Worm (Caenorhabditis elegans) whole organism, L1 larva: Measurements from ENCODE around the gene tmem-231.

Source experiments
- C34B4.2 ChIP-seq: sonication (generic microtip); optimal IDR thresholded peaks from 2 replicates; lab custom pipeline; 2017; ENCODE audit warnings: mild to moderate bottlenecking, missing genetic modification characterization, missing compliant biosample characterization
- Y116A8C.19 ChIP-seq: sonication (generic microtip); optimal IDR thresholded peaks from 2 replicates; lab custom pipeline; 2016; ENCODE audit warnings: missing compliant biosample characterization, missing genetic modification characterization, borderline replicate concordance
- alr-1 ChIP-seq: fragments of 200-800 bp; sonication (Bioruptor generic); optimal IDR thresholded peaks from 2 replicates; lab custom pipeline; 2018; ENCODE audit warnings: borderline replicate concordance, mild to moderate bottlenecking, missing genetic modification characterization, missing compliant biosample characterization
- ama-1 ChIP-seq: fragments of 150-350 bp; optimal IDR thresholded peaks from 2 replicates; lab custom pipeline; 2014
- blmp-1 ChIP-seq: fragments of 150-350 bp; optimal IDR thresholded peaks from 2 replicates; lab custom pipeline; 2014; ENCODE audit warnings: missing biosample characterization, missing genetic modification characterization
- efl-1 ChIP-seq, 4 experiments: fragments of 150-350 bp; optimal IDR thresholded peaks in 3 of 4; peaks in 1 of 4; 1 replicate in 1 of 4; 2 replicates in 3 of 4; lab custom pipeline; 2014; ENCODE audit warnings: missing biosample characterization in 2 of 4, missing genetic modification characterization in 2 of 4, missing genetic modification reagents in 2 of 4
- egl-27 ChIP-seq, 2 experiments: fragments of 150-350 bp in 1 of 2; sonication (generic microtip); optimal IDR thresholded peaks; 3 replicates each; lab custom pipeline; 2017 to 2018; ENCODE audit warnings: missing biosample characterization in 2 of 2, missing genetic modification characterization in 2 of 2, missing genetic modification reagents in 2 of 2
- elt-2 ChIP-seq: sonication (generic microtip); optimal IDR thresholded peaks from 2 replicates; lab custom pipeline; 2016; ENCODE audit warnings: missing genetic modification characterization, mild to moderate bottlenecking, inconsistent platforms, missing compliant biosample characterization, missing genetic modification reagents
- elt-3 ChIP-seq, 6 experiments: fragments of 150-350 bp in 1 of 6; sonication (generic microtip); optimal IDR thresholded peaks; 2 replicates each; lab custom pipeline; 2017 to 2018; ENCODE audit warnings: missing biosample characterization in 6 of 6, missing genetic modification characterization in 6 of 6, inconsistent platforms in 1 of 6
- fkh-10 ChIP-seq: sonication (generic microtip); optimal IDR thresholded peaks from 2 replicates; lab custom pipeline; 2017; ENCODE audit warnings: missing biosample characterization, missing genetic modification reagents, missing genetic modification characterization
- grh-1 ChIP-seq: fragments of 200-800 bp; sonication (Bioruptor generic); IDR thresholded peaks from 2 replicates; pipeline ENCODE4 v1.3.6; 2022; ENCODE audit warnings: missing genetic modification reagents, missing genetic modification characterization, missing compliant biosample characterization
- hlh-4 ChIP-seq: sonication (generic microtip); optimal IDR thresholded peaks from 2 replicates; lab custom pipeline; 2016; ENCODE audit warnings: mild to moderate bottlenecking, missing genetic modification characterization, missing compliant biosample characterization
- hpl-2 ChIP-seq: fragments of 150-350 bp; optimal IDR thresholded peaks from 2 replicates; lab custom pipeline; 2014; ENCODE audit warnings: missing biosample characterization, missing genetic modification reagents, missing genetic modification characterization
- irx-1 ChIP-seq: sonication (generic microtip); optimal IDR thresholded peaks from 2 replicates; lab custom pipeline; 2016; ENCODE audit warnings: missing genetic modification characterization, missing compliant biosample characterization
- isw-1 ChIP-seq: fragments of 200-800 bp; sonication (Bioruptor generic); IDR thresholded peaks from 2 replicates; pipeline ENCODE4 v1.3.6; 2022; ENCODE audit warnings: missing genetic modification characterization, missing compliant biosample characterization
- lin-14 ChIP-seq: fragments of 200-800 bp; sonication (Bioruptor generic); optimal IDR thresholded peaks from 2 replicates; lab custom pipeline; 2018; ENCODE audit warnings: mild to moderate bottlenecking, missing genetic modification characterization, moderate library complexity, missing compliant biosample characterization
- lin-35 ChIP-seq, 2 experiments: fragments of 150-350 bp; optimal IDR thresholded peaks; 2 replicates each; lab custom pipeline; 2014; ENCODE audit warnings: missing biosample characterization in 2 of 2, missing genetic modification characterization in 2 of 2, missing genetic modification reagents in 2 of 2
- lin-39 ChIP-seq: fragments of 150-350 bp; optimal IDR thresholded peaks from 2 replicates; lab custom pipeline; 2014; ENCODE audit warnings: missing biosample characterization, missing genetic modification reagents, missing genetic modification characterization
- lir-3 ChIP-seq: sonication (generic microtip); optimal IDR thresholded peaks from 2 replicates; lab custom pipeline; 2016; ENCODE audit warnings: mild to moderate bottlenecking, missing genetic modification characterization, moderate library complexity, missing compliant biosample characterization; ENCODE audit not compliant: poor library complexity
- lsy-2 ChIP-seq, 2 experiments: fragments of 150-350 bp; optimal IDR thresholded peaks; 2 replicates each; lab custom pipeline; 2014; ENCODE audit warnings: missing biosample characterization in 2 of 2, missing genetic modification characterization in 2 of 2
- mab-9 ChIP-seq: fragments of 200-800 bp; sonication (Bioruptor generic); IDR thresholded peaks from 2 replicates; pipeline ENCODE4 v1.3.6; 2022; ENCODE audit warnings: missing genetic modification reagents, missing genetic modification characterization, missing compliant biosample characterization
- mep-1 ChIP-seq: fragments of 150-350 bp; optimal IDR thresholded peaks from 2 replicates; lab custom pipeline; 2014; ENCODE audit warnings: missing biosample characterization, missing genetic modification characterization
- nhr-11 ChIP-seq: fragments of 150-350 bp; optimal IDR thresholded peaks from 2 replicates; lab custom pipeline; 2014; ENCODE audit warnings: missing biosample characterization, missing genetic modification characterization
- nhr-19 ChIP-seq: fragments of 200-800 bp; sonication (Bioruptor generic); conservative IDR thresholded peaks from 2 replicates; pipeline ENCODE4 v1.3.6; 2022; ENCODE audit warnings: missing genetic modification characterization, missing compliant biosample characterization
- nhr-71 ChIP-seq: sonication (generic microtip); optimal IDR thresholded peaks from 2 replicates; lab custom pipeline; 2016; ENCODE audit warnings: mild to moderate bottlenecking, missing genetic modification characterization, moderate library complexity, missing compliant biosample characterization
- nhr-90 ChIP-seq: sonication (generic microtip); optimal IDR thresholded peaks from 2 replicates; lab custom pipeline; 2016; ENCODE audit warnings: mild to moderate bottlenecking, missing genetic modification characterization, missing compliant biosample characterization; ENCODE audit not compliant: poor library complexity
- pax-3 ChIP-seq: fragments of 200-800 bp; sonication (Bioruptor generic); optimal IDR thresholded peaks from 2 replicates; lab custom pipeline; 2018; ENCODE audit warnings: mild to moderate bottlenecking, missing genetic modification characterization, moderate library complexity, missing compliant biosample characterization
- rnt-1 ChIP-seq: sonication (generic microtip); optimal IDR thresholded peaks from 2 replicates; lab custom pipeline; 2016; ENCODE audit warnings: mild to moderate bottlenecking, missing genetic modification characterization, moderate library complexity, missing compliant biosample characterization
- snpc-4 ChIP-seq: fragments of 150-350 bp; optimal IDR thresholded peaks from 2 replicates; lab custom pipeline; 2014; ENCODE audit warnings: missing biosample characterization, missing genetic modification characterization
- sup-37 ChIP-seq: fragments of 200-800 bp; sonication (Bioruptor generic); optimal IDR thresholded peaks from 2 replicates; lab custom pipeline; 2018; ENCODE audit warnings: mild to moderate bottlenecking, missing genetic modification characterization, missing compliant biosample characterization
- swsn-7 ChIP-seq: sonication (generic microtip); optimal IDR thresholded peaks from 2 replicates; lab custom pipeline; 2016; ENCODE audit warnings: missing genetic modification characterization, missing compliant biosample characterization
- unc-30 ChIP-seq: sonication (generic microtip); optimal IDR thresholded peaks from 2 replicates; lab custom pipeline; 2017; ENCODE audit warnings: missing biosample characterization, missing genetic modification characterization
- unc-98 ChIP-seq: fragments of 200-800 bp; sonication (Bioruptor generic); IDR thresholded peaks from 2 replicates; pipeline ENCODE4 v1.3.6; 2022; ENCODE audit warnings: missing genetic modification characterization, missing compliant biosample characterization
- vab-15 ChIP-seq: sonication (generic microtip); optimal IDR thresholded peaks from 2 replicates; lab custom pipeline; 2017; ENCODE audit warnings: missing genotype, mild to moderate bottlenecking, missing genetic modification characterization, missing compliant biosample characterization
- zag-1 ChIP-seq: fragments of 150-350 bp; optimal IDR thresholded peaks from 2 replicates; lab custom pipeline; 2014; ENCODE audit warnings: missing biosample characterization, missing genetic modification characterization
- zip-4 ChIP-seq: fragments of 200-800 bp; sonication (Bioruptor generic); optimal IDR thresholded peaks from 2 replicates; lab custom pipeline; 2018; ENCODE audit warnings: mild to moderate bottlenecking, missing genetic modification characterization, moderate library complexity, missing compliant biosample characterization
- ztf-11 ChIP-seq, 2 experiments: sonication (generic microtip); optimal IDR thresholded peaks; 2 replicates each; lab custom pipeline; 2016 to 2017; ENCODE audit warnings: missing genetic modification characterization in 2 of 2, missing biosample characterization in 1 of 2, missing compliant biosample characterization in 1 of 2

The tmem-231 gene

DNA sequence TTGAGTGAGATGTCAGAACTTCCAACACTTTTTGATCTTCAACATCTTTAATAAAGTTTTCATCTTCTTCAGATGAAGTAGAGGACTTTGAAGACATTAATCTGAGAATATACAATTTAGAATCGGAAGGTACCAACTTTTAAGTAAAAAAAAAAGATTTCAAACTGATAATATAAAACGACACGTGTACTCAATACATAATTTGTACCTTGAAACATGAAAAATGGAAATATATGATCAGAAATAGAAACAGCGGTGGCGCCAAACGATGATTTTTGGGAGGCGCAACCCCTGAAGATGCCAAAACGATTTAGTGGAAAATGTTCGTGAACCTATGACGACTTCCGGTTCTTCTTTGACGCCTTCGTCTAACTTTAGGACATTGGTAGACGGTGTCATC, 45.9 kb downstream of the tmem-231 start, which contains the start of gene oat-1:
oat-1 (minus strand) TSS at position 101 of the 400 bp plus-strand sequence.
- TF ChIP-seq egl-27 (tag; optimal IDR thresholded peaks at IDR 0.05; lab: Kevin White, UChicago) (no peak), isw-1 (GFP tag; lab: Robert Waterston, UW) (no peak), sup-37 (GFP tag; lab: Kevin White, UChicago) (no peak), unc-30 (tag; lab: Kevin White, UChicago) (no peak), zip-4 (GFP tag; lab: Kevin White, UChicago) (no peak), irx-1 (tag; lab: Kevin White, UChicago) (no peak), hlh-4 (tag; lab: Kevin White, UChicago) (no peak), lsy-2 (tag; optimal IDR thresholded peaks at IDR 0.05; lab: Kevin White, UChicago) (no peak), lin-39 (tag; lab: Kevin White, UChicago) (no peak), pax-3 (tag; lab: Kevin White, UChicago) (no peak), swsn-7 (tag; lab: Kevin White, UChicago) (no peak), nhr-11 (tag; lab: Kevin White, UChicago) (no peak), Y116A8C.19 (tag; lab: Kevin White, UChicago) (no peak), lin-35 (GFP tag; optimal IDR thresholded peaks at IDR 0.05; lab: Kevin White, UChicago) (no peak), snpc-4 (tag; lab: Kevin White, UChicago) (no peak)

DNA sequence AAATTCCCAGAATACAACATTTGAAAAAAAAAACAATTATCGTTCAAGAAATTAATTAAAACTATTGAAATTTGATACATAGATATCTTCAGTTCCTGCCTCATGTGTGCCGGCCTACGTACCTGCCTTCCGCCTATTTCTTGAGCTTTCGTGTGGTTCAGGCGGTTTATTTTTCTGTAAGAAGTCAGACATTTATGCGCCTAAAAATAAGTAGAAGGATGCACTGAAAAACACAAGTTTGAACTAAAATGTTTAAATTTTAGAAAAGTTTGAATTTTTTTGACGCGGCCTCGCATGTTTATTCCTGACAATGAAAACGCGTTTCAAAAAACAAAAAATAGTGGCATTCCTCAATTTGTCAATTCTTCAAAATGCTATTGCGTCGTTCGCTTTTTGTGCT, 47.2 kb downstream of the tmem-231 start, which contains the start of gene C28C12.11:
C28C12.11 (plus strand) TSS at position 301 of the 400 bp plus-strand sequence.
- TF ChIP-seq hlh-4 (tag; lab: Kevin White, UChicago) (no peak), efl-1 (optimal IDR thresholded peaks at IDR 0.05; lab: Kevin White, UChicago) (no peak), efl-1 (GFP tag; optimal IDR thresholded peaks at IDR 0.05 in 1 of 2; lab: Kevin White, UChicago) (no peak), isw-1 (GFP tag; lab: Robert Waterston, UW) (no peak), lin-14 (GFP tag; lab: Kevin White, UChicago) (no peak), alr-1 (tag; lab: Kevin White, UChicago) (no peak), sup-37 (GFP tag; lab: Kevin White, UChicago) (no peak), lir-3 (tag; lab: Kevin White, UChicago) (no peak)

DNA sequence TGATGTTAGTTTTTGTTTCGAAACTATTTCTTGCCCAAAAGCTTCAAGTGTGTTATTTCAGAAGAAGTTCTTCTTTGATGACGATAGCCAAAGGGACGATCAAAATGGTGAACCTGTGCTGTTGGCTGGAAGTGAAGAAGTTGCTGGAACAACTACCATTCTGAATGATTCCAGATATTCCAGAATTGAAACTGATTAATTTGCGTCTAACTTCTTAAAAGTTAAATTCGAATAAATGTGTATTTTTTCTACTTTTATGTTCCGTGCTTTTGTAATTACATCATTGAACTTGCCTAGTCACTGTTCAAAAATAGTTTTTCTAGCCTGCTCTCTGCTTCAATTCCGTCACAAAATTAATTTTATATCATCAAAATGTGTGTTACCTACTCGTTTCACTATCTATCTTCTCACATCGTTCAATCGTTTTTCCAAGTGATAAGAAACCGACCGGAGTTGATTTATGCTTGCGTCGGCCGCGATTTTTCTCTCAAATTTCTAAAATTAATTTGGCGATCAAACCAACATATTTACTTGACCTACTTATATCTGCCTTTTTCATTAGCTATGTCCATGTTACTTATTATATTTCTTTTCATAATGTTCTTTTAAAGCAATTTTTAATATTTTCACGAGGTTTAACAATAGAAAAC, 48.6 kb downstream of the tmem-231 start:
- no peak for TF ChIP-seq hpl-2 (GFP tag; lab: Kevin White, UChicago)
- TF ChIP-seq nhr-90, result no peak
- TF ChIP-seq vab-15, result no peak
- no peak for TF ChIP-seq unc-98
- no peak for TF ChIP-seq pax-3 (tag; lab: Kevin White, UChicago)
- no peak for TF ChIP-seq nhr-19 (GFP tag; lab: Robert Waterston, UW)
- TF ChIP-seq ztf-11 (tag; optimal IDR thresholded peaks at IDR 0.05; lab: Kevin White, UChicago), result no peak
- TF ChIP-seq ama-1 (lab: Kevin White, UChicago), result no peak
- peak in 2 of 6 experiments; percentile 15 to 33 for TF ChIP-seq elt-3 (tag; optimal IDR thresholded peaks at IDR 0.05; lab: Kevin White, UChicago)
- TF ChIP-seq elt-2 (tag; lab: Kevin White, UChicago), result peak; percentile 66
- peak; percentile 9 for TF ChIP-seq rnt-1
- TF ChIP-seq C34B4.2 (tag; lab: Kevin White, UChicago), result no peak
- TF ChIP-seq mab-9, result no peak
- no peak for TF ChIP-seq irx-1 (tag; lab: Kevin White, UChicago)
- TF ChIP-seq mep-1 (tag; lab: Kevin White, UChicago), result no peak
- no peak for TF ChIP-seq snpc-4 (tag; lab: Kevin White, UChicago)
- no peak for TF ChIP-seq lsy-2 (tag; optimal IDR thresholded peaks at IDR 0.05; lab: Kevin White, UChicago)
- no peak for TF ChIP-seq efl-1 (optimal IDR thresholded peaks at IDR 0.05; lab: Kevin White, UChicago)
- peak in 1 of 2 experiments; percentile 51 for TF ChIP-seq efl-1 (GFP tag; optimal IDR thresholded peaks at IDR 0.05 in 1 of 2; lab: Kevin White, UChicago)
- no peak for TF ChIP-seq zag-1 (tag; lab: Kevin White, UChicago)
- TF ChIP-seq nhr-71, result peak; percentile 15
- TF ChIP-seq hlh-4 (tag; lab: Kevin White, UChicago), result no peak
- TF ChIP-seq blmp-1 (tag; lab: Kevin White, UChicago), result peak; percentile 62
- no peak for TF ChIP-seq fkh-10
- peak; percentile 39 for TF ChIP-seq lin-14 (GFP tag; lab: Kevin White, UChicago)
- no peak for TF ChIP-seq grh-1
- TF ChIP-seq, all 84 proteins: peak for 7
